Worm (Caenorhabditis elegans) whole organism, L2 larva: ENCODE data around the gene cal-3.

ENCODE experiments used
- C34F6.9 ChIP-seq: fragments of 150-350 bp; optimal IDR thresholded peaks from 2 replicates; lab custom pipeline; 2014; ENCODE audit warnings: missing biosample characterization, missing genetic modification characterization
- F13H6.1 ChIP-seq: sonication (generic microtip); optimal IDR thresholded peaks from 2 replicates; lab custom pipeline; 2016; ENCODE audit warnings: missing genetic modification characterization, missing compliant biosample characterization
- R02D3.7 ChIP-seq: fragments of 150-350 bp; optimal IDR thresholded peaks from 2 replicates; lab custom pipeline; 2014; ENCODE audit warnings: missing biosample characterization, missing genetic modification characterization
- Y55F3AM.14 ChIP-seq: fragments of 200-800 bp; sonication (Bioruptor generic); optimal IDR thresholded peaks from 2 replicates; lab custom pipeline; 2018; ENCODE audit warnings: mild to moderate bottlenecking, missing genetic modification characterization, missing compliant biosample characterization
- ZK546.5 ChIP-seq: sonication (generic microtip); optimal IDR thresholded peaks from 2 replicates; lab custom pipeline; 2017; ENCODE audit warnings: missing biosample characterization, missing genetic modification characterization
- aly-2 ChIP-seq: fragments of 150-350 bp; optimal IDR thresholded peaks from 2 replicates; lab custom pipeline; 2014; ENCODE audit warnings: missing biosample characterization, missing genetic modification characterization
- ama-1 ChIP-seq: fragments of 150-350 bp; optimal IDR thresholded peaks from 2 replicates; lab custom pipeline; 2018; ENCODE audit warnings: inconsistent platforms
- blmp-1 ChIP-seq: sonication (generic microtip); optimal IDR thresholded peaks from 2 replicates; lab custom pipeline; 2017; ENCODE audit warnings: missing genetic modification characterization, mild to moderate bottlenecking, missing compliant biosample characterization, antibody characterized with exemption, moderate library complexity; ENCODE audit not compliant: insufficient read depth
- ceh-82 ChIP-seq: fragments of 150-350 bp; optimal IDR thresholded peaks from 2 replicates; lab custom pipeline; 2014; ENCODE audit warnings: missing biosample characterization, missing genetic modification characterization
- crh-2 ChIP-seq: sonication (generic microtip); optimal IDR thresholded peaks from 2 replicates; lab custom pipeline; 2017; ENCODE audit warnings: missing biosample characterization, missing genetic modification characterization
- dmd-4 ChIP-seq: sonication (generic microtip); optimal IDR thresholded peaks from 2 replicates; lab custom pipeline; 2017; ENCODE audit warnings: missing biosample characterization, missing genetic modification characterization
- egl-27 ChIP-seq: sonication (generic microtip); optimal IDR thresholded peaks from 3 replicates; lab custom pipeline; 2017; ENCODE audit warnings: missing biosample characterization, missing genetic modification reagents, missing genetic modification characterization
- elt-1 ChIP-seq: fragments of 150-350 bp; optimal IDR thresholded peaks from 2 replicates; lab custom pipeline; 2014; ENCODE audit warnings: missing biosample characterization, missing genetic modification characterization
- elt-3 ChIP-seq: sonication (generic microtip); optimal IDR thresholded peaks from 2 replicates; lab custom pipeline; 2017; ENCODE audit warnings: missing biosample characterization, missing genetic modification characterization
- fos-1 ChIP-seq: fragments of 150-350 bp; optimal IDR thresholded peaks from 2 replicates; lab custom pipeline; 2014; ENCODE audit warnings: missing biosample characterization, missing genetic modification characterization
- lin-11 ChIP-seq: fragments of 150-350 bp; sonication (generic microtip); optimal IDR thresholded peaks from 2 replicates; lab custom pipeline; 2014; ENCODE audit warnings: missing biosample characterization, missing genetic modification characterization, inconsistent platforms, mixed read lengths
- lin-13 ChIP-seq: fragments of 150-350 bp; optimal IDR thresholded peaks from 2 replicates; lab custom pipeline; 2014; ENCODE audit warnings: missing biosample characterization, missing genetic modification reagents, missing genetic modification characterization
- lsy-2 ChIP-seq, 2 experiments: fragments of 150-350 bp in 1 of 2; sonication (generic microtip) in 1 of 2; optimal IDR thresholded peaks; 2 replicates each; lab custom pipeline; 2014 to 2017; ENCODE audit warnings: missing biosample characterization in 2 of 2, missing genetic modification characterization in 2 of 2
- mab-5 ChIP-seq: fragments of 150-350 bp; optimal IDR thresholded peaks from 2 replicates; lab custom pipeline; 2014; ENCODE audit warnings: missing biosample characterization, missing genetic modification characterization
- mbf-1 ChIP-seq: sonication (generic microtip); optimal IDR thresholded peaks from 2 replicates; lab custom pipeline; 2017; ENCODE audit warnings: missing biosample characterization, missing genetic modification characterization
- nhr-10 ChIP-seq: sonication (generic microtip); optimal IDR thresholded peaks from 2 replicates; lab custom pipeline; 2017; ENCODE audit warnings: missing biosample characterization, missing genetic modification characterization
- nhr-11 ChIP-seq: fragments of 150-350 bp; optimal IDR thresholded peaks from 2 replicates; lab custom pipeline; 2014; ENCODE audit warnings: missing biosample characterization, missing genetic modification characterization
- nhr-12 ChIP-seq: fragments of 150-350 bp; optimal IDR thresholded peaks from 2 replicates; lab custom pipeline; 2014; ENCODE audit warnings: missing biosample characterization, missing genetic modification characterization
- nhr-129 ChIP-seq: fragments of 150-350 bp; optimal IDR thresholded peaks from 2 replicates; lab custom pipeline; 2014; ENCODE audit warnings: missing biosample characterization, missing genetic modification characterization
- nhr-21 ChIP-seq: fragments of 150-350 bp; optimal IDR thresholded peaks from 2 replicates; lab custom pipeline; 2014; ENCODE audit warnings: missing biosample characterization, missing genetic modification characterization
- nhr-23 ChIP-seq: fragments of 150-350 bp; optimal IDR thresholded peaks from 2 replicates; lab custom pipeline; 2014; ENCODE audit warnings: missing biosample characterization, missing genetic modification reagents, missing genetic modification characterization
- nhr-237 ChIP-seq: fragments of 150-350 bp; optimal IDR thresholded peaks from 2 replicates; lab custom pipeline; 2014; ENCODE audit warnings: missing biosample characterization, missing genetic modification characterization
- nhr-25 ChIP-seq: fragments of 150-350 bp; sonication (generic microtip); optimal IDR thresholded peaks from 3 replicates; lab custom pipeline; 2014; ENCODE audit warnings: missing biosample characterization, missing genetic modification characterization
- nhr-6 ChIP-seq: fragments of 150-350 bp; optimal IDR thresholded peaks from 2 replicates; lab custom pipeline; 2014; ENCODE audit warnings: missing biosample characterization, missing genetic modification characterization
- sem-4 ChIP-seq: fragments of 150-350 bp; optimal IDR thresholded peaks from 2 replicates; lab custom pipeline; 2014; ENCODE audit warnings: missing biosample characterization, missing genetic modification reagents, missing genetic modification characterization
- skn-1 ChIP-seq: sonication (generic microtip); optimal IDR thresholded peaks from 2 replicates; lab custom pipeline; 2017; ENCODE audit warnings: missing biosample characterization, missing genetic modification characterization
- sma-3 ChIP-seq: sonication (generic microtip); optimal IDR thresholded peaks from 2 replicates; lab custom pipeline; 2016; ENCODE audit warnings: missing genetic modification reagents, missing genetic modification characterization, missing compliant biosample characterization
- sma-9 ChIP-seq, 2 experiments: fragments of 150-350 bp in 1 of 2; sonication (generic microtip) in 1 of 2; optimal IDR thresholded peaks; 2 replicates each; lab custom pipeline; 2014 to 2016; ENCODE audit warnings: missing genetic modification characterization in 2 of 2, mild to moderate bottlenecking in 1 of 2, missing biosample characterization in 1 of 2, missing compliant biosample characterization in 1 of 2, missing genetic modification reagents in 1 of 2, moderate library complexity in 1 of 2
- snpc-4 ChIP-seq: fragments of 150-350 bp; optimal IDR thresholded peaks from 2 replicates; lab custom pipeline; 2014; ENCODE audit warnings: missing biosample characterization, missing genetic modification characterization
- unc-39 ChIP-seq: fragments of 150-350 bp; optimal IDR thresholded peaks from 2 replicates; lab custom pipeline; 2014; ENCODE audit warnings: missing biosample characterization, missing genetic modification characterization
- unc-55 ChIP-seq: fragments of 150-350 bp; sonication (generic microtip); optimal IDR thresholded peaks from 3 replicates; lab custom pipeline; 2014; ENCODE audit warnings: missing biosample characterization, missing genetic modification reagents, missing genetic modification characterization
- unc-62 ChIP-seq: fragments of 150-350 bp; optimal IDR thresholded peaks from 2 replicates; lab custom pipeline; 2014; ENCODE audit warnings: missing biosample characterization, missing genetic modification reagents, missing genetic modification characterization
- ztf-1 ChIP-seq: fragments of 200-800 bp; sonication (Bioruptor generic); conservative IDR thresholded peaks from 2 replicates; pipeline ENCODE4 v1.3.6; 2022; ENCODE audit warnings: missing genetic modification characterization, missing compliant biosample characterization
- ztf-11 ChIP-seq: sonication (generic microtip); optimal IDR thresholded peaks from 2 replicates; lab custom pipeline; 2017; ENCODE audit warnings: missing biosample characterization, missing genetic modification characterization
- ztf-4 ChIP-seq: fragments of 150-350 bp; optimal IDR thresholded peaks from 2 replicates; lab custom pipeline; 2014; ENCODE audit warnings: missing biosample characterization, missing genetic modification characterization

cal-3 gene

ce11 chrIV:3874417-3874816 lies 39.5 kb upstream of the cal-3 start:
- TF ChIP-seq fos-1 (tag; lab: Kevin White, UChicago) (peak; percentile 65), lsy-2 (tag; optimal IDR thresholded peaks at IDR 0.05; lab: Kevin White, UChicago) (peak in 1 of 2 experiments; percentile 51), lin-13 (no peak), crh-2 (tag; lab: Kevin White, UChicago) (peak; percentile 40), sma-9 (GFP tag; optimal IDR thresholded peaks at IDR 0.05; lab: Kevin White, UChicago) (peak; percentile 26), sma-9 (tag; optimal IDR thresholded peaks at IDR 0.05; lab: Kevin White, UChicago) (no peak), ama-1 (peak; percentile 95), nhr-129 (tag; lab: Kevin White, UChicago) (peak; percentile 45), nhr-12 (tag; lab: Kevin White, UChicago) (no peak), C34F6.9 (peak; percentile 41), nhr-25 (tag; lab: Kevin White, UChicago) (peak; percentile 19), mbf-1 (tag; lab: Kevin White, UChicago) (no peak), nhr-10 (tag; lab: Kevin White, UChicago) (peak; percentile 30), unc-55 (GFP tag; lab: Kevin White, UChicago) (peak; percentile 28), F13H6.1 (tag; lab: Kevin White, UChicago) (peak; percentile 10), mab-5 (no peak)

- no peak for TF ChIP-seq nhr-6
- TF ChIP-seq elt-1 (tag; lab: Kevin White, UChicago), result no peak
- no peak for TF ChIP-seq nhr-12 (tag; lab: Kevin White, UChicago)
- no peak for TF ChIP-seq sma-3 (GFP tag; lab: Kevin White, UChicago)
- no peak for TF ChIP-seq elt-3 (tag; lab: Kevin White, UChicago)
- no peak for TF ChIP-seq nhr-11 (tag; lab: Kevin White, UChicago)
- TF ChIP-seq mbf-1 (tag; lab: Kevin White, UChicago), result no peak
- no peak for TF ChIP-seq nhr-237
- TF ChIP-seq sem-4, result no peak
- TF ChIP-seq nhr-21 (tag; lab: Kevin White, UChicago), result no peak
- TF ChIP-seq dmd-4 (tag; lab: Kevin White, UChicago), result no peak
- no peak for TF ChIP-seq blmp-1 (tag; lab: Kevin White, UChicago)
- no peak for TF ChIP-seq snpc-4 (tag; lab: Kevin White, UChicago)
Observed at ce11 chrIV:3873706-3874105, 38.7 kb upstream of the cal-3 start, which contains the start of gene F37C4.5. TSS of gene F37C4.5 (minus strand) at chrIV:3873806.

- TF ChIP-seq dmd-4 (tag; lab: Kevin White, UChicago) (no peak), skn-1 (no peak), nhr-11 (tag; lab: Kevin White, UChicago) (no peak), ZK546.5 (tag; lab: Kevin White, UChicago) (no peak), nhr-23 (no peak), lin-11 (tag; lab: Kevin White, UChicago) (no peak)
Observed at ce11 chrIV:3873195-3873594, 38.2 kb upstream of the cal-3 start.

- TF ChIP-seq unc-62 (no peak), nhr-237 (no peak), ceh-82 (no peak), F13H6.1 (tag; lab: Kevin White, UChicago) (no peak), R02D3.7 (tag; lab: Kevin White, UChicago) (no peak), nhr-25 (tag; lab: Kevin White, UChicago) (no peak), nhr-6 (no peak), aly-2 (no peak), elt-3 (tag; lab: Kevin White, UChicago) (no peak), egl-27 (tag; lab: Kevin White, UChicago) (no peak), crh-2 (tag; lab: Kevin White, UChicago) (no peak), skn-1 (no peak), ztf-11 (tag; lab: Kevin White, UChicago) (no peak)
Observed at ce11 chrIV:3869875-3870274, 34.9 kb upstream of the cal-3 start.

ce11 chrIV:3867252-3867651 lies 32.3 kb upstream of the cal-3 start, which contains the start of gene F37C4.4:
TSS of gene F37C4.4 (plus strand) at chrIV:3867309.
- TF ChIP-seq C34F6.9, result no peak
- TF ChIP-seq nhr-23, result no peak
- TF ChIP-seq elt-3 (tag; lab: Kevin White, UChicago), result no peak
- no peak for TF ChIP-seq dmd-4 (tag; lab: Kevin White, UChicago)
- no peak for TF ChIP-seq unc-39 (tag; lab: Kevin White, UChicago)
- TF ChIP-seq Y55F3AM.14 (GFP tag; lab: Kevin White, UChicago), result no peak
- TF ChIP-seq blmp-1 (tag; lab: Kevin White, UChicago), result no peak
- TF ChIP-seq sma-3 (GFP tag; lab: Kevin White, UChicago), result no peak
- no peak for TF ChIP-seq lin-11 (tag; lab: Kevin White, UChicago)
- no peak for TF ChIP-seq ztf-4
- no peak for TF ChIP-seq ztf-1 (GFP tag; lab: Robert Waterston, UW)
- no peak for TF ChIP-seq ZK546.5 (tag; lab: Kevin White, UChicago)
